Worm (Caenorhabditis elegans) whole organism, young adult: ENCODE measurements around the gene F41C3.1.

Experiments
- B0336.3 ChIP-seq: fragments of 200-800 bp; sonication (Bioruptor generic); IDR thresholded peaks from 2 replicates; pipeline ENCODE4 v1.3.6; 2022; ENCODE audit warnings: missing genetic modification characterization, missing compliant biosample characterization
- C17E4.6 ChIP-seq: fragments of 200-800 bp; sonication (Bioruptor generic); IDR thresholded peaks from 2 replicates; pipeline ENCODE4 v1.3.6; 2022; ENCODE audit warnings: missing genetic modification reagents, missing genetic modification characterization, missing compliant biosample characterization
- D2030.7 ChIP-seq: fragments of 200-800 bp; sonication (Bioruptor generic); IDR thresholded peaks from 2 replicates; pipeline ENCODE4 v1.3.6; 2022; ENCODE audit warnings: missing genetic modification reagents, missing genetic modification characterization, missing compliant biosample characterization
- F23B12.7 ChIP-seq: sonication (generic microtip); optimal IDR thresholded peaks from 2 replicates; lab custom pipeline; 2017; ENCODE audit warnings: missing genetic modification characterization, mild to moderate bottlenecking, missing compliant biosample characterization, antibody characterized with exemption, moderate library complexity; ENCODE audit not compliant: insufficient read depth
- F33H1.4 ChIP-seq: fragments of 200-800 bp; sonication (Bioruptor generic); IDR thresholded peaks from 2 replicates; pipeline ENCODE4 v1.3.6; 2022; ENCODE audit warnings: missing genetic modification reagents, missing genetic modification characterization, missing compliant biosample characterization
- F49E8.2 ChIP-seq: sonication (generic microtip); optimal IDR thresholded peaks from 3 replicates; lab custom pipeline; 2017; ENCODE audit warnings: missing genetic modification characterization, mild to moderate bottlenecking, missing compliant biosample characterization, antibody characterized with exemption, moderate library complexity; ENCODE audit not compliant: insufficient read depth
- F55B11.4 ChIP-seq: sonication (generic microtip); optimal IDR thresholded peaks from 2 replicates; lab custom pipeline; 2016; ENCODE audit warnings: missing compliant biosample characterization, missing genetic modification characterization, borderline replicate concordance; ENCODE audit not compliant: insufficient read depth
- F57A8.1 ChIP-seq: fragments of 200-800 bp; sonication (Bioruptor generic); optimal IDR thresholded peaks from 2 replicates; lab custom pipeline; 2018; ENCODE audit warnings: mild to moderate bottlenecking, missing genetic modification characterization, moderate library complexity, missing compliant biosample characterization
- K12H6.12 ChIP-seq: fragments of 200-800 bp; sonication (Bioruptor generic); optimal IDR thresholded peaks from 2 replicates; lab custom pipeline; 2018; ENCODE audit warnings: mild to moderate bottlenecking, missing genetic modification characterization, missing compliant biosample characterization
- T07F8.4 ChIP-seq: sonication (generic microtip); optimal IDR thresholded peaks from 2 replicates; lab custom pipeline; 2016; ENCODE audit warnings: mild to moderate bottlenecking, missing genetic modification characterization, moderate library complexity, missing compliant biosample characterization
- T26A5.8 ChIP-seq: sonication (generic microtip); optimal IDR thresholded peaks from 2 replicates; lab custom pipeline; 2016; ENCODE audit warnings: missing genetic modification characterization, missing compliant biosample characterization
- Y53F4B.3 ChIP-seq: fragments of 200-800 bp; sonication (Bioruptor generic); IDR thresholded peaks from 2 replicates; pipeline ENCODE4 v1.3.6; 2022; ENCODE audit warnings: missing genetic modification reagents, missing genetic modification characterization, missing compliant biosample characterization
- Y53G8AR.9 ChIP-seq: fragments of 200-800 bp; sonication (Bioruptor generic); conservative IDR thresholded peaks from 2 replicates; pipeline ENCODE4 v1.3.6; 2022; ENCODE audit warnings: missing genetic modification reagents, missing genetic modification characterization, missing compliant biosample characterization
- atf-7 ChIP-seq: sonication (generic microtip); optimal IDR thresholded peaks from 2 replicates; lab custom pipeline; 2017; ENCODE audit warnings: mild to moderate bottlenecking, missing genetic modification characterization, missing compliant biosample characterization
- attf-6 ChIP-seq: fragments of 200-800 bp; sonication (Bioruptor generic); IDR thresholded peaks from 2 replicates; pipeline ENCODE4 v1.3.6; 2022; ENCODE audit warnings: missing genetic modification reagents, missing genetic modification characterization, missing compliant biosample characterization
- bed-2 ChIP-seq: fragments of 200-800 bp; sonication (Bioruptor generic); IDR thresholded peaks from 2 replicates; pipeline ENCODE4 v1.3.6; 2022; ENCODE audit warnings: missing genetic modification reagents, missing genetic modification characterization, missing compliant biosample characterization
- cebp-1 ChIP-seq, 2 experiments: fragments of 200-800 bp in 1 of 2; sonication (Bioruptor generic) in 1 of 2; sonication (generic microtip) in 1 of 2; IDR thresholded peaks in 1 of 2; optimal IDR thresholded peaks in 1 of 2; 2 replicates each; pipeline versions ENCODE4 v1.3.6 to Lab custom; 2017 to 2022; ENCODE audit warnings: missing compliant biosample characterization in 2 of 2, missing genetic modification characterization in 2 of 2, mild to moderate bottlenecking in 1 of 2, missing genetic modification reagents in 1 of 2, moderate library complexity in 1 of 2
- cebp-2 ChIP-seq: fragments of 200-800 bp; sonication (Bioruptor generic); IDR thresholded peaks from 2 replicates; pipeline ENCODE4 v1.3.6; 2022; ENCODE audit warnings: missing genetic modification characterization, missing compliant biosample characterization
- ceh-58 ChIP-seq: fragments of 200-800 bp; sonication (Bioruptor generic); IDR thresholded peaks from 2 replicates; pipeline ENCODE4 v1.3.6; 2022; ENCODE audit warnings: missing genetic modification characterization, missing compliant biosample characterization
- ekl-4 ChIP-seq: fragments of 200-800 bp; sonication (Bioruptor generic); IDR thresholded peaks from 2 replicates; pipeline ENCODE4 v1.3.6; 2022; ENCODE audit warnings: missing genetic modification reagents, missing genetic modification characterization, missing compliant biosample characterization
- fkh-3 ChIP-seq: sonication (generic microtip); optimal IDR thresholded peaks from 2 replicates; lab custom pipeline; 2016; ENCODE audit warnings: mild to moderate bottlenecking, missing genetic modification characterization, missing compliant biosample characterization
- hrde-1 ChIP-seq: sonication (generic microtip); optimal IDR thresholded peaks from 2 replicates; lab custom pipeline; 2016; ENCODE audit warnings: missing genetic modification characterization, mild to moderate bottlenecking, missing compliant biosample characterization, moderate library complexity, missing genotype, missing genetic modification reagents, borderline replicate concordance
- hsf-1 ChIP-seq: fragments of 200-800 bp; sonication (Bioruptor generic); IDR thresholded peaks from 2 replicates; pipeline ENCODE4 v1.3.6; 2022; ENCODE audit warnings: missing genetic modification reagents, missing genetic modification characterization, missing compliant biosample characterization
- let-526 ChIP-seq: fragments of 200-800 bp; sonication (Bioruptor generic); IDR thresholded peaks from 2 replicates; pipeline ENCODE4 v1.3.6; 2022; ENCODE audit warnings: missing genetic modification reagents, missing genetic modification characterization, missing compliant biosample characterization
- lin-26 ChIP-seq: fragments of 200-800 bp; sonication (Bioruptor generic); IDR thresholded peaks from 2 replicates; pipeline ENCODE4 v1.3.6; 2022; ENCODE audit warnings: missing genetic modification reagents, missing genetic modification characterization, missing compliant biosample characterization
- lin-35 ChIP-seq, 3 experiments: fragments of 150-350 bp in 2 of 3; sonication (generic microtip) in 1 of 3; optimal IDR thresholded peaks; 2 replicates each; lab custom pipeline; 2014 to 2018; ENCODE audit warnings: missing biosample characterization in 3 of 3, missing genetic modification characterization in 3 of 3, missing genetic modification reagents in 3 of 3
- lir-1 ChIP-seq: fragments of 200-800 bp; sonication (Bioruptor generic); conservative IDR thresholded peaks from 2 replicates; pipeline ENCODE4 v1.3.6; 2022; ENCODE audit warnings: missing genetic modification reagents, missing genetic modification characterization, missing compliant biosample characterization
- lsl-1 ChIP-seq: fragments of 200-800 bp; sonication (Bioruptor generic); optimal IDR thresholded peaks from 2 replicates; lab custom pipeline; 2018; ENCODE audit warnings: mild to moderate bottlenecking, missing genetic modification characterization, moderate library complexity, missing compliant biosample characterization
- lsy-27 ChIP-seq: sonication (generic microtip); optimal IDR thresholded peaks from 2 replicates; lab custom pipeline; 2017; ENCODE audit warnings: missing genetic modification characterization, mild to moderate bottlenecking, missing compliant biosample characterization, antibody characterized with exemption, missing genotype, borderline replicate concordance; ENCODE audit not compliant: insufficient read depth
- madf-6 ChIP-seq: fragments of 200-800 bp; sonication (Bioruptor generic); IDR thresholded peaks from 2 replicates; pipeline ENCODE4 v1.3.6; 2022; ENCODE audit warnings: missing genetic modification reagents, missing genetic modification characterization, missing compliant biosample characterization
- mcd-1 ChIP-seq: fragments of 200-800 bp; sonication (Bioruptor generic); IDR thresholded peaks from 2 replicates; pipeline ENCODE4 v1.3.6; 2022; ENCODE audit warnings: missing genetic modification reagents, missing genetic modification characterization, missing compliant biosample characterization
- mes-4 ChIP-seq: sonication (generic microtip); optimal IDR thresholded peaks from 2 replicates; lab custom pipeline; 2016; ENCODE audit warnings: missing genotype, missing genetic modification characterization, missing compliant biosample characterization
- nfya-2 ChIP-seq: fragments of 200-800 bp; sonication (Bioruptor generic); IDR thresholded peaks from 2 replicates; pipeline ENCODE4 v1.3.6; 2022; ENCODE audit warnings: missing genetic modification reagents, missing genetic modification characterization, missing compliant biosample characterization
- nfyb-1 ChIP-seq: fragments of 200-800 bp; sonication (Bioruptor generic); IDR thresholded peaks from 2 replicates; pipeline ENCODE4 v1.3.6; 2022; ENCODE audit warnings: missing genetic modification reagents, missing genetic modification characterization, missing compliant biosample characterization
- nhr-90 ChIP-seq: sonication (generic microtip); optimal IDR thresholded peaks from 2 replicates; lab custom pipeline; 2016; ENCODE audit warnings: missing genotype, mild to moderate bottlenecking, missing genetic modification characterization, missing compliant biosample characterization
- pbrm-1 ChIP-seq: fragments of 200-800 bp; sonication (Bioruptor generic); IDR thresholded peaks from 2 replicates; pipeline ENCODE4 v1.3.6; 2022; ENCODE audit warnings: missing genetic modification reagents, missing genetic modification characterization, missing compliant biosample characterization
- repo-1 ChIP-seq: sonication (generic microtip); optimal IDR thresholded peaks from 2 replicates; lab custom pipeline; 2017; ENCODE audit warnings: mild to moderate bottlenecking, missing genetic modification characterization, missing compliant biosample characterization
- rpc-1 ChIP-seq, 2 experiments: fragments of 150-350 bp in 1 of 2; sonication (generic microtip) in 1 of 2; optimal IDR thresholded peaks; 2 replicates each; lab custom pipeline; 2014 to 2018; ENCODE audit warnings: missing biosample characterization in 1 of 2, missing genetic modification characterization in 1 of 2, missing genetic modification reagents in 1 of 2, missing genotype in 1 of 2
- snpc-1.3 ChIP-seq: sonication (generic microtip); optimal IDR thresholded peaks from 2 replicates; lab custom pipeline; 2017; ENCODE audit warnings: missing genetic modification characterization, mild to moderate bottlenecking, missing compliant biosample characterization, antibody characterized with exemption, moderate library complexity, missing genotype, missing genetic modification reagents; ENCODE audit not compliant: insufficient read depth
- tbp1 ChIP-seq: fragments of 200-800 bp; sonication (Bioruptor generic); optimal IDR thresholded peaks from 2 replicates; lab custom pipeline; 2018; ENCODE audit warnings: mild to moderate bottlenecking, missing genetic modification characterization, missing compliant biosample characterization
- tlf-1 ChIP-seq: fragments of 200-800 bp; sonication (Bioruptor generic); optimal IDR thresholded peaks from 2 replicates; lab custom pipeline; 2018; ENCODE audit warnings: mild to moderate bottlenecking, missing genetic modification characterization, missing compliant biosample characterization
- unc-130 ChIP-seq: sonication (generic microtip); optimal IDR thresholded peaks from 2 replicates; lab custom pipeline; 2016; ENCODE audit warnings: missing genetic modification reagents, missing genetic modification characterization, missing compliant biosample characterization
- xnd-1 ChIP-seq: sonication (generic microtip); optimal IDR thresholded peaks from 2 replicates; lab custom pipeline; 2016; ENCODE audit warnings: missing genotype, missing genetic modification reagents, missing genetic modification characterization, missing compliant biosample characterization
- ztf-18 ChIP-seq: sonication (generic microtip); optimal IDR thresholded peaks from 2 replicates; lab custom pipeline; 2016; ENCODE audit warnings: missing genotype, mild to moderate bottlenecking, missing genetic modification characterization, missing compliant biosample characterization
- ztf-3 ChIP-seq: fragments of 200-800 bp; sonication (Bioruptor generic); optimal IDR thresholded peaks from 2 replicates; lab custom pipeline; 2018; ENCODE audit warnings: mild to moderate bottlenecking, missing genetic modification characterization, missing compliant biosample characterization

The F41C3.1 gene

ce11 chrII:4752257-4752728 is at the start of gene F41C3.1:
TSS of gene F41C3.1 (plus strand) at chrII:4752307.
- no peak for TF ChIP-seq nhr-90 (tag; lab: Kevin White, UChicago)
- TF ChIP-seq lir-1: no peak
- no peak for TF ChIP-seq Y53F4B.3 (GFP tag; lab: Robert Waterston, UW)
- no peak for TF ChIP-seq lsl-1 (GFP tag; lab: Kevin White, UChicago)
- TF ChIP-seq cebp-2 (GFP tag; lab: Robert Waterston, UW): no peak
- no peak for TF ChIP-seq mes-4
- no peak for TF ChIP-seq Y53G8AR.9 (GFP tag; lab: Robert Waterston, UW)
- no peak for TF ChIP-seq madf-6 (GFP tag; lab: Robert Waterston, UW)
- TF ChIP-seq mcd-1 (GFP tag; lab: Robert Waterston, UW): no peak
- no peak for TF ChIP-seq ztf-18
- TF ChIP-seq F55B11.4 (tag; lab: Kevin White, UChicago): no peak
- TF ChIP-seq tbp1 (GFP tag; lab: Kevin White, UChicago): no peak
- TF ChIP-seq F23B12.7: no peak
- no peak for TF ChIP-seq T26A5.8

DNA sequence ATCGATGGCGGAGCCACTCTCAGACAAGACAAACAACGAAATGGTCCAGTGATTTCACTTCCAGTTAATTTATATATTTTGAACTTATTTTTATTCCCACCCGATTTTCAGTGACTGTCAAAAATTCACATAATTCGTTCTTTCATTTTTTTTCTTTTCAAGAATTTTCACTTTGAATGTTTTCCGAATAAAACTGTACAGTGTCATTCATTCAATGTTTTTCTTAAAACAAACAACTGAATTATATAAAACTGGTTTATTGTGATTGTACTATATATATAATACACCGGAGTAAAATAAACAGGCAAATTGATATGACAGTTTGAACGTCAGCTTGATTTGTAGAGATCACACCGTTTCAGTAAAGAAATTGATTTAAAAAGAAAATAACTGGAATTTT is 49.1 kb upstream of the F41C3.1 start:
- TF ChIP-seq bed-2 (GFP tag; lab: Robert Waterston, UW): no peak
- no peak for TF ChIP-seq ztf-3 (GFP tag; lab: Kevin White, UChicago)
- peak in 1 of 3 experiments; percentile 36 for TF ChIP-seq lin-35 (GFP tag; optimal IDR thresholded peaks at IDR 0.05; lab: Kevin White, UChicago)
- no peak for TF ChIP-seq rpc-1 (optimal IDR thresholded peaks at IDR 0.05; lab: Kevin White, UChicago)
- TF ChIP-seq rpc-1 (tag; optimal IDR thresholded peaks at IDR 0.05; lab: Kevin White, UChicago): no peak
- peak; percentile 70; the same call in 1 of the 2 replicates for TF ChIP-seq B0336.3
- TF ChIP-seq atf-7 (tag; lab: Kevin White, UChicago): peak; percentile 11
- peak; percentile 83 for TF ChIP-seq Y53G8AR.9 (GFP tag; lab: Robert Waterston, UW)
- TF ChIP-seq lsy-27 (tag; lab: Kevin White, UChicago): no peak
- peak; percentile 78 for TF ChIP-seq lin-26 (GFP tag; lab: Robert Waterston, UW)
- TF ChIP-seq F49E8.2: peak; percentile 62
- peak; percentile 46 for TF ChIP-seq snpc-1.3 (tag; lab: Kevin White, UChicago)
- peak; percentile 53 for TF ChIP-seq repo-1 (tag; lab: Kevin White, UChicago)
- TF ChIP-seq cebp-1 (GFP tag; IDR thresholded peaks at IDR 0.05; lab: Robert Waterston, UW): no peak
- peak; percentile 58 for TF ChIP-seq cebp-1 (tag; optimal IDR thresholded peaks at IDR 0.05; lab: Kevin White, UChicago)
- TF ChIP-seq let-526: no peak
- TF ChIP-seq Y53F4B.3 (GFP tag; lab: Robert Waterston, UW): no peak
- TF ChIP-seq xnd-1 (tag; lab: Kevin White, UChicago): peak; percentile 13
- no peak for TF ChIP-seq pbrm-1 (GFP tag; lab: Robert Waterston, UW)
- TF ChIP-seq D2030.7 (GFP tag; lab: Robert Waterston, UW): peak; percentile 57
- peak; percentile 74 for TF ChIP-seq ekl-4
- TF ChIP-seq tlf-1: peak; percentile 64
- peak; percentile 92 for TF ChIP-seq hrde-1 (tag; lab: Kevin White, UChicago)
- TF ChIP-seq fkh-3 (tag; lab: Kevin White, UChicago): no peak
- peak; percentile 80 for TF ChIP-seq hsf-1 (GFP tag; lab: Robert Waterston, UW)
- peak; percentile 66 for TF ChIP-seq unc-130 (GFP tag; lab: Kevin White, UChicago)
- TF ChIP-seq F33H1.4: peak; percentile 36; the same call in 1 of the 2 replicates
- TF ChIP-seq C17E4.6 (GFP tag; lab: Robert Waterston, UW): peak; percentile 51; the same call in 1 of the 2 replicates
- peak; percentile 55 for TF ChIP-seq lsl-1 (GFP tag; lab: Kevin White, UChicago)
- no peak for TF ChIP-seq ceh-58 (GFP tag; lab: Robert Waterston, UW)
- 0 out of 2 replicates have a peak, but pooled peaks have one; percentile 28 for TF ChIP-seq nfyb-1 (GFP tag; lab: Robert Waterston, UW)
- TF ChIP-seq attf-6: peak; percentile 76
- TF ChIP-seq F57A8.1 (GFP tag; lab: Kevin White, UChicago): no peak
- TF ChIP-seq T07F8.4: no peak
- no peak for TF ChIP-seq nfya-2 (GFP tag; lab: Robert Waterston, UW)
- TF ChIP-seq K12H6.12 (tag; lab: Kevin White, UChicago): no peak
